Fruit fly (Drosophila melanogaster): ENCODE data around the gene Sgs7.

Sgs7 gene

DNA sequence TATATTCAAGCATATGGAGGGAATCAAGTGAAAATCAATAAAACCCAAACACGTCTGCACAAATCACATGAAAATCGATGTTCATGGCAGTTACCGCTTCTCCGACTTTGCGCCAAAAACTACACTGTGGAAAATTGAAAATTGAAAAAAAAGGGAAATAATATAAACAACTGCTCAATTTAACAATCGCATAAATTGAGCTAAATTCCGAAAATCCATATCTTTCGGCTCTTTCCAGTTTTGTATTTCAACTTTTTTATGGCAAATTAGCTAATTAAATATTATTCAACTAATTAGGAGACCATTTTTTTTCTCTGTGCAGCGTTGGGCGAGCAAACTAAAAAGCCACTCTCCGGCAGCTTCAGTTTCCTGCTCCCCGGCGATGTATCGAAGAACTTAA is 25.2 kb upstream of the Sgs7 start (continued):
- TF ChIP-seq schlank (tag; optimal IDR thresholded peaks at IDR 0.05): no peak
- peak; percentile 22 for TF ChIP-seq CG17385 (GFP tag; optimal IDR thresholded peaks at IDR 0.05)
- TF ChIP-seq crol (GFP tag; IDR thresholded peaks at IDR 0.05): no peak
- TF ChIP-seq vvl (GFP tag; IDR thresholded peaks at IDR 0.05): no peak
- TF ChIP-seq CG15514 (GFP tag; optimal IDR thresholded peaks at IDR 0.05): no peak
- no peak for TF ChIP-seq Scr (GFP tag; IDR thresholded peaks at IDR 0.05; ENCODE audit: partially characterized antibody)
- 0 out of 2 replicates have a peak, but pooled peaks have one; percentile 9 for TF ChIP-seq CG17328 (GFP tag; IDR thresholded peaks at IDR 0.05)
- TF ChIP-seq CG1832 (GFP tag; optimal IDR thresholded peaks at IDR 0.05): no peak
- TF ChIP-seq chinmo (GFP tag; IDR thresholded peaks at IDR 0.05; ENCODE audit: partially characterized antibody): no peak
- TF ChIP-seq trem (tag; optimal IDR thresholded peaks at IDR 0.05): no peak
- TF ChIP-seq D19B (GFP tag; optimal IDR thresholded peaks at IDR 0.05): no peak
- no peak for TF ChIP-seq CG13775 (GFP tag; optimal IDR thresholded peaks at IDR 0.05)
- no peak for TF ChIP-seq sens-2 (GFP tag; IDR thresholded peaks at IDR 0.05)
- no peak for TF ChIP-seq zf30C (GFP tag; optimal IDR thresholded peaks at IDR 0.05)
- no peak for TF ChIP-seq CG1647 (GFP tag; optimal IDR thresholded peaks at IDR 0.05)
- no peak for TF ChIP-seq Dbx (GFP tag; IDR thresholded peaks at IDR 0.05)
- TF ChIP-seq Ravus (GFP tag; IDR thresholded peaks at IDR 0.05): no peak
- peak; percentile 6 for TF ChIP-seq grau (tag; optimal IDR thresholded peaks at IDR 0.05)
- peak in 1 of 2 experiments; percentile 9 for TF ChIP-seq Pdp1 (GFP tag; optimal IDR thresholded peaks at IDR 0.05)
- TF ChIP-seq ac (GFP tag; optimal IDR thresholded peaks at IDR 0.05): no peak
- TF ChIP-seq CG12219 (GFP tag; optimal IDR thresholded peaks at IDR 0.05): no peak
- no peak for TF ChIP-seq H15 (GFP tag; IDR thresholded peaks at IDR 0.05)
- TF ChIP-seq hbn (GFP tag; IDR thresholded peaks at IDR 0.05; ENCODE audit: partially characterized antibody): no peak
- no peak for TF ChIP-seq gro (GFP tag; optimal IDR thresholded peaks at IDR 0.05)
- TF ChIP-seq CG11085 (GFP tag; IDR thresholded peaks at IDR 0.05): no peak
- TF ChIP-seq Nf-YA (GFP tag; IDR thresholded peaks at IDR 0.05): no peak
- TF ChIP-seq tup (GFP tag; optimal IDR thresholded peaks at IDR 0.05): no peak
- no peak for TF ChIP-seq CG6683 (GFP tag; optimal IDR thresholded peaks at IDR 0.05)
- TF ChIP-seq CG31441 (GFP tag; IDR thresholded peaks at IDR 0.05): peak; percentile 59
- no peak for TF ChIP-seq odd (GFP tag; optimal IDR thresholded peaks at IDR 0.05)
- peak; percentile 8 for TF ChIP-seq CG10267 (tag; optimal IDR thresholded peaks at IDR 0.05)
- no peak for TF ChIP-seq oc (tag; optimal IDR thresholded peaks at IDR 0.05)
- no peak for TF ChIP-seq Sry-β (GFP tag; optimal IDR thresholded peaks at IDR 0.05)
- no peak for TF ChIP-seq tio (GFP tag; optimal IDR thresholded peaks at IDR 0.05)
- peak; percentile 65 for TF ChIP-seq CG18599 (GFP tag; optimal IDR thresholded peaks at IDR 0.05)
- no peak for TF ChIP-seq CG9215 (GFP tag; IDR thresholded peaks at IDR 0.05)
- TF ChIP-seq Dip3 (GFP tag; optimal IDR thresholded peaks at IDR 0.05): no peak
- TF ChIP-seq emc (GFP tag; optimal IDR thresholded peaks at IDR 0.05): no peak
- TF ChIP-seq CG1233 (GFP tag; optimal IDR thresholded peaks at IDR 0.05): no peak
- no peak for TF ChIP-seq h (optimal IDR thresholded peaks at IDR 0.05)
- peak; percentile 73 for TF ChIP-seq sens (GFP tag)
- peak in 1 of 2 experiments; percentile 20 for TF ChIP-seq bsh (GFP tag; optimal IDR thresholded peaks at IDR 0.05)
- no peak for TF ChIP-seq btn (GFP tag; optimal IDR thresholded peaks at IDR 0.05)
- peak; percentile 53 for TF ChIP-seq gem (tag; optimal IDR thresholded peaks at IDR 0.05)
- TF ChIP-seq CG9727 (GFP tag; optimal IDR thresholded peaks at IDR 0.05): peak; percentile 46
- TF ChIP-seq knrl (GFP tag; IDR thresholded peaks at IDR 0.05; ENCODE audit: partially characterized antibody): no peak
- TF ChIP-seq CG10543 (GFP tag; optimal IDR thresholded peaks at IDR 0.05): no peak
- peak; percentile 38 for TF ChIP-seq caup (GFP tag; optimal IDR thresholded peaks at IDR 0.05; ENCODE audit: severe bottlenecking)
- peak; percentile 66 for TF ChIP-seq Xrp1 (GFP tag; IDR thresholded peaks at IDR 0.05)
- peak; percentile 17 for TF ChIP-seq scrt (GFP tag; optimal IDR thresholded peaks at IDR 0.05)
- TF ChIP-seq CG13894 (tag; optimal IDR thresholded peaks at IDR 0.05): no peak
